Comparison of ENCODE assay signal across 1 fruit fly cellular context in genomic region chr3R:22590668-22591275, dm6.
TF ChIP-seq lines count a peak whose summit lies in the region.

No protein-coding gene starts in this region.

TF ChIP-seq in whole organism, embryonic, 481 proteins besides CTCF, POLR2A, EP300 and RAD21 (continued from another document):
- TF ChIP-seq CG11504 (tag; optimal IDR thresholded peaks at IDR 0.05; lab: Kevin White, UChicago) (peak; percentile 73), Asciz (GFP tag; optimal IDR thresholded peaks at IDR 0.05; lab: Kevin White, UChicago) (peak; percentile 69), CG18262 (tag; optimal IDR thresholded peaks at IDR 0.05; lab: Kevin White, UChicago) (peak; percentile 91), bigmax (GFP tag; optimal IDR thresholded peaks at IDR 0.05; lab: Kevin White, UChicago) (no peak), NC2α (GFP tag; optimal IDR thresholded peaks at IDR 0.05; lab: Kevin White, UChicago) (peak; percentile 56), CG10959 (GFP tag; IDR thresholded peaks at IDR 0.05; lab: Robert Waterston, UW) (peak; percentile 47; the same call in 1 of the 2 replicates), Bdp1 (GFP tag; optimal IDR thresholded peaks at IDR 0.05; lab: Kevin White, UChicago) (peak; percentile 32), CG15514 (GFP tag; optimal IDR thresholded peaks at IDR 0.05; lab: Kevin White, UChicago) (no peak), oc (tag; optimal IDR thresholded peaks at IDR 0.05; lab: Kevin White, UChicago) (peak; percentile 51), grau (tag; optimal IDR thresholded peaks at IDR 0.05; lab: Kevin White, UChicago) (peak; percentile 69), nerfin-2 (GFP tag; IDR thresholded peaks at IDR 0.05; lab: Robert Waterston, UW; ENCODE audit: partially characterized antibody) (no peak), tap (tag; optimal IDR thresholded peaks at IDR 0.05; lab: Kevin White, UChicago) (peak; percentile 46), chm (GFP tag; IDR thresholded peaks at IDR 0.05; lab: Robert Waterston, UW) (peak; percentile 20; the same call in 1 of the 2 replicates), CG12155 (GFP tag; optimal IDR thresholded peaks at IDR 0.05; lab: Kevin White, UChicago) (peak; percentile 13), gem (tag; optimal IDR thresholded peaks at IDR 0.05; lab: Kevin White, UChicago) (peak; percentile 85), CG4424 (GFP tag; optimal IDR thresholded peaks at IDR 0.05; lab: Kevin White, UChicago) (peak; percentile 57), mam (GFP tag; optimal IDR thresholded peaks at IDR 0.05; lab: Kevin White, UChicago) (peak; percentile 20), ssp (GFP tag; IDR thresholded peaks at IDR 0.05; lab: Robert Waterston, UW) (peak; percentile 33; the same call in 1 of the 2 replicates), CG13424 (tag; optimal IDR thresholded peaks at IDR 0.05; lab: Kevin White, UChicago) (peak; percentile 69), twi (tag; optimal IDR thresholded peaks at IDR 0.05; lab: Kevin White, UChicago) (peak; percentile 63), Dp (GFP tag; optimal IDR thresholded peaks at IDR 0.05; lab: Kevin White, UChicago) (no peak), Ets97D (GFP tag; optimal IDR thresholded peaks at IDR 0.05; lab: Kevin White, UChicago) (peak; percentile 17)
